Worm (Caenorhabditis elegans) whole organism, L1 larva: ENCODE results near the gene mlc-2.

Source experiments
- C04F5.9 ChIP-seq: sonication (generic microtip); optimal IDR thresholded peaks from 2 replicates; lab custom pipeline; 2016; ENCODE audit warnings: missing genetic modification characterization, missing compliant biosample characterization
- C34B4.2 ChIP-seq: sonication (generic microtip); optimal IDR thresholded peaks from 2 replicates; lab custom pipeline; 2017; ENCODE audit warnings: mild to moderate bottlenecking, missing genetic modification characterization, missing compliant biosample characterization
- F16B12.6 ChIP-seq: fragments of 150-350 bp; optimal IDR thresholded peaks from 2 replicates; lab custom pipeline; 2014; ENCODE audit warnings: missing biosample characterization, missing genetic modification characterization
- aha-1 ChIP-seq: fragments of 150-350 bp; optimal IDR thresholded peaks from 2 replicates; lab custom pipeline; 2014; ENCODE audit warnings: missing biosample characterization, missing genetic modification characterization
- aly-2 ChIP-seq: fragments of 150-350 bp; optimal IDR thresholded peaks from 2 replicates; lab custom pipeline; 2014; ENCODE audit warnings: missing biosample characterization, missing genetic modification characterization
- ama-1 ChIP-seq: fragments of 150-350 bp; optimal IDR thresholded peaks from 2 replicates; lab custom pipeline; 2014
- blmp-1 ChIP-seq: fragments of 150-350 bp; optimal IDR thresholded peaks from 2 replicates; lab custom pipeline; 2014; ENCODE audit warnings: missing biosample characterization, missing genetic modification characterization
- ceh-63 ChIP-seq: fragments of 200-800 bp; sonication (Bioruptor generic); optimal IDR thresholded peaks from 2 replicates; lab custom pipeline; 2018; ENCODE audit warnings: mild to moderate bottlenecking, missing genetic modification characterization, missing compliant biosample characterization
- ceh-82 ChIP-seq, 3 experiments: fragments of 150-350 bp in 1 of 3; sonication (generic microtip) in 2 of 3; optimal IDR thresholded peaks; 2 replicates each; lab custom pipeline; 2014 to 2017; ENCODE audit warnings: missing biosample characterization in 3 of 3, missing genetic modification characterization in 3 of 3
- ceh-90 ChIP-seq: sonication (generic microtip); optimal IDR thresholded peaks from 2 replicates; lab custom pipeline; 2016; ENCODE audit warnings: missing genetic modification characterization, missing compliant biosample characterization
- dpl-1 ChIP-seq, 3 experiments: fragments of 150-350 bp in 2 of 3; sonication (generic microtip) in 1 of 3; optimal IDR thresholded peaks; 2 replicates each; lab custom pipeline; 2014 to 2017; ENCODE audit warnings: missing biosample characterization in 3 of 3, missing genetic modification characterization in 3 of 3, missing genetic modification reagents in 3 of 3
- dsc-1 ChIP-seq: sonication (generic microtip); optimal IDR thresholded peaks from 2 replicates; lab custom pipeline; 2016; ENCODE audit warnings: mild to moderate bottlenecking, missing genetic modification characterization, missing compliant biosample characterization
- egl-13 ChIP-seq: sonication (generic microtip); optimal IDR thresholded peaks from 2 replicates; lab custom pipeline; 2016; ENCODE audit warnings: missing genotype, missing genetic modification reagents, missing genetic modification characterization, missing compliant biosample characterization
- egl-27 ChIP-seq, 2 experiments: fragments of 150-350 bp in 1 of 2; sonication (generic microtip); optimal IDR thresholded peaks; 3 replicates each; lab custom pipeline; 2017 to 2018; ENCODE audit warnings: missing biosample characterization in 2 of 2, missing genetic modification characterization in 2 of 2, missing genetic modification reagents in 2 of 2
- elt-2 ChIP-seq: sonication (generic microtip); optimal IDR thresholded peaks from 2 replicates; lab custom pipeline; 2016; ENCODE audit warnings: missing genetic modification characterization, mild to moderate bottlenecking, inconsistent platforms, missing compliant biosample characterization, missing genetic modification reagents
- fkh-10 ChIP-seq: sonication (generic microtip); optimal IDR thresholded peaks from 2 replicates; lab custom pipeline; 2017; ENCODE audit warnings: missing biosample characterization, missing genetic modification reagents, missing genetic modification characterization
- fkh-4 ChIP-seq: sonication (generic microtip); optimal IDR thresholded peaks from 2 replicates; lab custom pipeline; 2016; ENCODE audit warnings: missing compliant biosample characterization, missing genetic modification characterization, borderline replicate concordance
- fkh-8 ChIP-seq: sonication (generic microtip); optimal IDR thresholded peaks from 2 replicates; lab custom pipeline; 2016; ENCODE audit warnings: mild to moderate bottlenecking, missing genetic modification characterization, missing compliant biosample characterization
- grh-1 ChIP-seq: fragments of 200-800 bp; sonication (Bioruptor generic); IDR thresholded peaks from 2 replicates; pipeline ENCODE4 v1.3.6; 2022; ENCODE audit warnings: missing genetic modification reagents, missing genetic modification characterization, missing compliant biosample characterization
- hlh-17 ChIP-seq: fragments of 200-800 bp; sonication (Bioruptor generic); optimal IDR thresholded peaks from 2 replicates; lab custom pipeline; 2018; ENCODE audit warnings: missing genetic modification characterization, mild to moderate bottlenecking, missing compliant biosample characterization, moderate library complexity, borderline replicate concordance
- hpl-2 ChIP-seq: fragments of 150-350 bp; optimal IDR thresholded peaks from 2 replicates; lab custom pipeline; 2014; ENCODE audit warnings: missing biosample characterization, missing genetic modification reagents, missing genetic modification characterization
- jun-1 ChIP-seq: fragments of 150-350 bp; optimal IDR thresholded peaks from 2 replicates; lab custom pipeline; 2014; ENCODE audit warnings: missing biosample characterization, missing genetic modification reagents, missing genetic modification characterization
- lin-13 ChIP-seq: fragments of 150-350 bp; optimal IDR thresholded peaks from 2 replicates; lab custom pipeline; 2014; ENCODE audit warnings: missing biosample characterization, missing genetic modification reagents, missing genetic modification characterization
- lin-15B ChIP-seq: fragments of 150-350 bp; sonication (generic microtip); optimal IDR thresholded peaks from 3 replicates; lab custom pipeline; 2014; ENCODE audit warnings: missing biosample characterization, missing genetic modification characterization
- lin-35 ChIP-seq, 2 experiments: fragments of 150-350 bp; optimal IDR thresholded peaks; 2 replicates each; lab custom pipeline; 2014; ENCODE audit warnings: missing biosample characterization in 2 of 2, missing genetic modification characterization in 2 of 2, missing genetic modification reagents in 2 of 2
- lin-39 ChIP-seq: fragments of 150-350 bp; optimal IDR thresholded peaks from 2 replicates; lab custom pipeline; 2014; ENCODE audit warnings: missing biosample characterization, missing genetic modification reagents, missing genetic modification characterization
- mdl-1 ChIP-seq, 2 experiments: fragments of 150-350 bp; optimal IDR thresholded peaks; 2 replicates each; lab custom pipeline; 2014 to 2017; ENCODE audit warnings: missing biosample characterization in 2 of 2, missing genetic modification characterization in 2 of 2, inconsistent platforms in 1 of 2
- mef-2 ChIP-seq: fragments of 150-350 bp; optimal IDR thresholded peaks from 2 replicates; lab custom pipeline; 2014; ENCODE audit warnings: missing biosample characterization, missing genetic modification characterization
- nhr-11 ChIP-seq: fragments of 150-350 bp; optimal IDR thresholded peaks from 2 replicates; lab custom pipeline; 2014; ENCODE audit warnings: missing biosample characterization, missing genetic modification characterization
- nhr-12 ChIP-seq: sonication (generic microtip); optimal IDR thresholded peaks from 2 replicates; lab custom pipeline; 2017; ENCODE audit warnings: missing biosample characterization, missing genetic modification characterization
- nhr-19 ChIP-seq: fragments of 200-800 bp; sonication (Bioruptor generic); conservative IDR thresholded peaks from 2 replicates; pipeline ENCODE4 v1.3.6; 2022; ENCODE audit warnings: missing genetic modification characterization, missing compliant biosample characterization
- nhr-20 ChIP-seq: sonication (generic microtip); optimal IDR thresholded peaks from 2 replicates; lab custom pipeline; 2016; ENCODE audit warnings: mild to moderate bottlenecking, missing genetic modification characterization, missing compliant biosample characterization
- nhr-47 ChIP-seq: sonication (generic microtip); optimal IDR thresholded peaks from 2 replicates; lab custom pipeline; 2016; ENCODE audit warnings: mild to moderate bottlenecking, missing genetic modification characterization, moderate library complexity, missing compliant biosample characterization
- nhr-71 ChIP-seq: sonication (generic microtip); optimal IDR thresholded peaks from 2 replicates; lab custom pipeline; 2016; ENCODE audit warnings: mild to moderate bottlenecking, missing genetic modification characterization, moderate library complexity, missing compliant biosample characterization
- nhr-76 ChIP-seq: sonication (generic microtip); optimal IDR thresholded peaks from 2 replicates; lab custom pipeline; 2017; ENCODE audit warnings: missing biosample characterization, missing genetic modification characterization
- nhr-77 ChIP-seq: fragments of 150-350 bp; optimal IDR thresholded peaks from 2 replicates; lab custom pipeline; 2014; ENCODE audit warnings: missing biosample characterization, missing genetic modification characterization
- nhr-84 ChIP-seq: sonication (generic microtip); optimal IDR thresholded peaks from 2 replicates; lab custom pipeline; 2017; ENCODE audit warnings: missing biosample characterization, missing genetic modification characterization
- nhr-90 ChIP-seq: sonication (generic microtip); optimal IDR thresholded peaks from 2 replicates; lab custom pipeline; 2016; ENCODE audit warnings: mild to moderate bottlenecking, missing genetic modification characterization, missing compliant biosample characterization; ENCODE audit not compliant: poor library complexity
- pqm-1 ChIP-seq: sonication (generic microtip); optimal IDR thresholded peaks from 3 replicates; lab custom pipeline; 2017; ENCODE audit warnings: missing biosample characterization, missing genetic modification characterization
- skn-1 ChIP-seq: fragments of 150-350 bp; optimal IDR thresholded peaks from 2 replicates; lab custom pipeline; 2014; ENCODE audit warnings: missing biosample characterization, missing genetic modification characterization
- snpc-4 ChIP-seq: fragments of 150-350 bp; optimal IDR thresholded peaks from 2 replicates; lab custom pipeline; 2014; ENCODE audit warnings: missing biosample characterization, missing genetic modification characterization
- snu-23 ChIP-seq: sonication (generic microtip); optimal IDR thresholded peaks from 2 replicates; lab custom pipeline; 2016; ENCODE audit warnings: missing genetic modification characterization, missing compliant biosample characterization
- sox-4 ChIP-seq: sonication (generic microtip); optimal IDR thresholded peaks from 2 replicates; lab custom pipeline; 2016; ENCODE audit warnings: missing genetic modification characterization, missing compliant biosample characterization
- sptf-1 ChIP-seq: fragments of 150-350 bp; optimal IDR thresholded peaks from 2 replicates; lab custom pipeline; 2014; ENCODE audit warnings: missing biosample characterization, missing genetic modification characterization
- tbx-2 ChIP-seq: sonication (generic microtip); optimal IDR thresholded peaks from 2 replicates; lab custom pipeline; 2016; ENCODE audit warnings: missing genetic modification characterization, missing compliant biosample characterization
- unc-130 ChIP-seq: fragments of 150-350 bp; optimal IDR thresholded peaks from 2 replicates; lab custom pipeline; 2017; ENCODE audit warnings: missing biosample characterization, missing genetic modification characterization, inconsistent platforms
- unc-62 ChIP-seq: fragments of 150-350 bp; optimal IDR thresholded peaks from 2 replicates; lab custom pipeline; 2014; ENCODE audit warnings: missing biosample characterization, missing genetic modification reagents, missing genetic modification characterization
- unc-86 ChIP-seq: sonication (generic microtip); optimal IDR thresholded peaks from 2 replicates; lab custom pipeline; 2016; ENCODE audit warnings: missing genetic modification characterization, missing compliant biosample characterization
- vab-15 ChIP-seq: sonication (generic microtip); optimal IDR thresholded peaks from 2 replicates; lab custom pipeline; 2017; ENCODE audit warnings: missing genotype, mild to moderate bottlenecking, missing genetic modification characterization, missing compliant biosample characterization
- ztf-11 ChIP-seq, 2 experiments: sonication (generic microtip); optimal IDR thresholded peaks; 2 replicates each; lab custom pipeline; 2016 to 2017; ENCODE audit warnings: missing genetic modification characterization in 2 of 2, missing biosample characterization in 1 of 2, missing compliant biosample characterization in 1 of 2
- ztf-4 ChIP-seq: fragments of 150-350 bp; optimal IDR thresholded peaks from 2 replicates; lab custom pipeline; 2014; ENCODE audit warnings: missing biosample characterization, missing genetic modification characterization

mlc-2 gene

DNA sequence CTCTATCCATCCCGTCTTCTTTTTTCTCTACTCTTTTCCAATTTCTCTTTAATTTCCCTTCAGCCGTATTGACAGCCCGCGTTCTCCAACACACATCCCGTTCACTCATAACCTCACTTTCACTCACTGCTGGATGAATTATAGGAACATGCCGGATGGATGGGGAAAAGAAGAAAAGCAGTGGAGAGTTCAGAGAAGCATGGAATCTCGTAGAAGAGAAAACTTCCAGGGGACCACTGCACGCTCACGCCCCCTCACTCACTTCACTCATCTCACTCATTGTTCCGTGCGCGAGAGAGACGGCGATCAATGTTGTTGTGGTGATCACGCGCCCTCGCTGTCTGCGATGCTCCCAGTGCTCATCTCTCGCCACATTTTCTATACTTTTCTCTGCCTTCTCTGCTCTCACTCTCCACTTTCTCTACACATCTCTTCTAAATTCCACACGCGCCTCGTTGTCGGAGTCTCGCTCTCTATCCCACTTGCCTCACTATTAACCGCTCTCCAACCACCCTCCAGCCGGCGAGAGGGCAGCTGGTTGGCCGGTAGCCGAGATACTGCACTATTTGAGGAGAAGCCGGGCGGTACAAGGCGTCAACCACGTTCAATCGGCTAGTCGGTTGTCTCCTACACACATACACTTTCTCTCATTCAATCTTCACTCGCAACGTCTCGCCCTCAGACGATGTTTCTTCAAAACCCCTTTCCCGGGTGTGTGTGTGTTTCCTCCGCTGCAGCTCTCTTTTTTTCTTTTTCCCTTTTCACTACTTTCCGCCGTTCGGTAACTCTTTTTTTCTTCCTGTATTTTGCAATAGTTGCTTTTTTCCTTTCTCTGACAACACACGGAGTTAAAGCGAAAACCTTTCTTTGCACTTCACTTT, 23.5 kb upstream of the mlc-2 start:
- TF ChIP-seq mdl-1 (tag; optimal IDR thresholded peaks at IDR 0.05; lab: Kevin White, UChicago), result peak; percentile 30 to 89
- peak; percentile 48 for TF ChIP-seq vab-15 (tag; lab: Kevin White, UChicago)
- TF ChIP-seq ztf-4 (tag; lab: Kevin White, UChicago), result peak; percentile 93
- peak; percentile 50 for TF ChIP-seq C34B4.2 (tag; lab: Kevin White, UChicago)
- TF ChIP-seq hpl-2 (GFP tag; lab: Kevin White, UChicago), result peak; percentile 49
- TF ChIP-seq tbx-2 (tag; lab: Kevin White, UChicago), result peak; percentile 95
- TF ChIP-seq jun-1, result peak; percentile 78
- TF ChIP-seq skn-1 (tag; lab: Kevin White, UChicago), result peak; percentile 75
- peak; percentile 54 to 95 for TF ChIP-seq egl-27 (tag; optimal IDR thresholded peaks at IDR 0.05; lab: Kevin White, UChicago)
- peak; percentile 60 to 70 (median 65) for TF ChIP-seq ceh-82 (tag; optimal IDR thresholded peaks at IDR 0.05; lab: Kevin White, UChicago)
- peak; percentile 81 for TF ChIP-seq nhr-90 (tag; lab: Kevin White, UChicago)
- peak; percentile 95 for TF ChIP-seq snu-23 (GFP tag; lab: Kevin White, UChicago)
- no peak for TF ChIP-seq ceh-90
- TF ChIP-seq elt-2 (tag; lab: Kevin White, UChicago), result peak; percentile 76
- TF ChIP-seq fkh-4, result peak; percentile 18
- no peak for TF ChIP-seq pqm-1 (tag; lab: Kevin White, UChicago)
- peak; percentile 91 for TF ChIP-seq egl-13 (tag; lab: Kevin White, UChicago)
- TF ChIP-seq aly-2 (tag; lab: Kevin White, UChicago), result no peak
- no peak for TF ChIP-seq aha-1 (tag; lab: Kevin White, UChicago)
- no peak for TF ChIP-seq ama-1 (lab: Kevin White, UChicago)
- no peak for TF ChIP-seq nhr-76 (tag; lab: Kevin White, UChicago)
- peak; percentile 97 for TF ChIP-seq fkh-8
- no peak for TF ChIP-seq F16B12.6 (tag; lab: Kevin White, UChicago)
- peak; percentile 99 for TF ChIP-seq blmp-1
- TF ChIP-seq unc-62 (GFP tag; lab: Kevin White, UChicago), result no peak
- TF ChIP-seq nhr-84 (tag; lab: Kevin White, UChicago), result no peak
- TF ChIP-seq lin-15B, result no peak
- TF ChIP-seq nhr-20 (tag; lab: Kevin White, UChicago), result peak; percentile 97
- peak; percentile 99 for TF ChIP-seq nhr-71 (tag; lab: Kevin White, UChicago)
- TF ChIP-seq unc-130 (tag; lab: Kevin White, UChicago), result peak; percentile 67
- peak; percentile 19 for TF ChIP-seq nhr-77 (tag; lab: Kevin White, UChicago)
- peak; percentile 27 for TF ChIP-seq C04F5.9 (tag; lab: Kevin White, UChicago)
- peak; percentile 95 for TF ChIP-seq nhr-47 (tag; lab: Kevin White, UChicago)
- peak; percentile 94 for TF ChIP-seq unc-86 (tag; lab: Kevin White, UChicago)
- peak; percentile 62 for TF ChIP-seq nhr-11 (tag; lab: Kevin White, UChicago)
- no peak for TF ChIP-seq hlh-17 (GFP tag; lab: Kevin White, UChicago)
- peak; percentile 93 for TF ChIP-seq nhr-19 (GFP tag; lab: Robert Waterston, UW)
- no peak for TF ChIP-seq sptf-1 (tag; lab: Kevin White, UChicago)
- peak; percentile 52 to 78 for TF ChIP-seq lin-35 (GFP tag; optimal IDR thresholded peaks at IDR 0.05; lab: Kevin White, UChicago)
- peak; percentile 21 to 25 (median 24) for TF ChIP-seq dpl-1 (GFP tag; optimal IDR thresholded peaks at IDR 0.05; lab: Kevin White, UChicago)
- TF ChIP-seq lin-13, result peak; percentile 61
- TF ChIP-seq snpc-4 (tag; lab: Kevin White, UChicago), result peak; percentile 26
- TF ChIP-seq sox-4 (tag; lab: Kevin White, UChicago), result peak; percentile 82
- TF ChIP-seq nhr-12 (tag; lab: Kevin White, UChicago), result no peak
- TF ChIP-seq grh-1 (GFP tag; lab: Robert Waterston, UW), result peak; percentile 75
- peak in 1 of 2 experiments; percentile 60 for TF ChIP-seq ztf-11 (tag; optimal IDR thresholded peaks at IDR 0.05; lab: Kevin White, UChicago)
- TF ChIP-seq fkh-10 (GFP tag; lab: Kevin White, UChicago), result peak; percentile 70
- no peak for TF ChIP-seq ceh-63 (GFP tag; lab: Kevin White, UChicago)
- peak; percentile 81 for TF ChIP-seq mef-2 (tag; lab: Kevin White, UChicago)
- peak; percentile 96 for TF ChIP-seq dsc-1 (tag; lab: Kevin White, UChicago)
- TF ChIP-seq lin-39 (tag; lab: Kevin White, UChicago), result peak; percentile 26
